Worm (Caenorhabditis elegans) whole organism, L2 larva: ENCODE data around the gene tkr-2.

Source experiments
- aly-2 ChIP-seq: fragments of 150-350 bp; optimal IDR thresholded peaks from 2 replicates; lab custom pipeline; 2014; ENCODE audit warnings: missing biosample characterization, missing genetic modification characterization
- ceh-16 ChIP-seq: fragments of 150-350 bp; optimal IDR thresholded peaks from 2 replicates; lab custom pipeline; 2014; ENCODE audit warnings: missing biosample characterization, missing genetic modification characterization
- lin-11 ChIP-seq: fragments of 150-350 bp; sonication (generic microtip); optimal IDR thresholded peaks from 2 replicates; lab custom pipeline; 2014; ENCODE audit warnings: missing biosample characterization, missing genetic modification characterization, inconsistent platforms, mixed read lengths
- lsy-2 ChIP-seq, 2 experiments: fragments of 150-350 bp in 1 of 2; sonication (generic microtip) in 1 of 2; optimal IDR thresholded peaks; 2 replicates each; lab custom pipeline; 2014 to 2017; ENCODE audit warnings: missing biosample characterization in 2 of 2, missing genetic modification characterization in 2 of 2
- nhr-237 ChIP-seq: fragments of 150-350 bp; optimal IDR thresholded peaks from 2 replicates; lab custom pipeline; 2014; ENCODE audit warnings: missing biosample characterization, missing genetic modification characterization
- sem-4 ChIP-seq: fragments of 150-350 bp; optimal IDR thresholded peaks from 2 replicates; lab custom pipeline; 2014; ENCODE audit warnings: missing biosample characterization, missing genetic modification reagents, missing genetic modification characterization
- ztf-1 ChIP-seq: fragments of 200-800 bp; sonication (Bioruptor generic); conservative IDR thresholded peaks from 2 replicates; pipeline ENCODE4 v1.3.6; 2022; ENCODE audit warnings: missing genetic modification characterization, missing compliant biosample characterization

DNA sequence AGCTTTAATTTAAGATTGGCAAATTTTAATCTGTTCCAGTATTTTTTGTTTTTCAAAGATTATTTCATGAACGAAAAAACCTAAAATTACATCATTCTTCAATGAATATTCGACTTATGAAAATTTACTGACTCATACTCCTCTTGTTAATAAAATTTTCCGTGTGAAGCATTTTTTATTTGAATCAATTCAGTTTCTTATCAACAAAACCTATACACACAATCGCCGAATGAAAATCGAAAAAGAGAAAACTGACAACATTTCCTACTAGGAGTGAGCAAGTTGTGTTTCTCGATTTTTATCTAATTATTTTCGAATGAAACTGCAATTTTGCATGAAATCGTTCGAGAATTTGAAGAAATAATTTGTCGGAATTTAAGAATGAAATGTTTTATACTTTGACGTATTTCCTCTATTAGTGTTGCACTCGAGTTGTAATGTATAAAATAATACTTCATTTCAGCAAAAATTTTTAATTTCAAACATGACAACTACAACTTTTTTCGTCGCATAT, 28.7 kb downstream of the tkr-2 start, which contains the start of gene F58F9.4:
- TF ChIP-seq ztf-1 (GFP tag; lab: Robert Waterston, UW) (no peak), aly-2 (tag; lab: Kevin White, UChicago) (no peak), sem-4 (tag; lab: Kevin White, UChicago) (no peak), nhr-237 (tag; lab: Kevin White, UChicago) (no peak), lsy-2 (tag; optimal IDR thresholded peaks at IDR 0.05; lab: Kevin White, UChicago) (no peak), lin-11 (tag; lab: Kevin White, UChicago) (no peak), ceh-16 (tag; lab: Kevin White, UChicago) (no peak)
